Worm (Caenorhabditis elegans): Measurements from ENCODE around the gene nas-16.
"Not testable (repeated sequence)": the region's sequence is repeated elsewhere in the genome, so short reads cannot be mapped to it uniquely, and the experiment has no call there.

The nas-16 gene

ce11 chrV:11395024-11395423, 2.9 kb downstream of the nas-16 start, which contains the start of gene K03B8.4:
Gene K03B8.4 (minus strand): TSS chrV:11395124.
- not testable (repeated sequence) for TF ChIP-seq elt-1 (tag; optimal IDR thresholded peaks at IDR 0.05; ENCODE audit: borderline replicate concordance, insufficient read depth); ces-1 (GFP tag; optimal IDR thresholded peaks at IDR 0.05); sptf-1 (tag; optimal IDR thresholded peaks at IDR 0.05)

ce11 chrV:11396134-11396533, 4.0 kb downstream of the nas-16 start, which contains the start of gene nas-18:
Gene nas-18 (plus strand): TSS chrV:11396434.
- not testable (repeated sequence) for TF ChIP-seq hlh-1 (tag; optimal IDR thresholded peaks at IDR 0.05); bed-3 (GFP tag; optimal IDR thresholded peaks at IDR 0.05); zip-8 (tag; optimal IDR thresholded peaks at IDR 0.05)

- TF ChIP-seq nhr-2 (tag; optimal IDR thresholded peaks at IDR 0.05) (no peak), lin-13 (tag; optimal IDR thresholded peaks at IDR 0.05) (no peak)
Measured at ce11 chrV:11398616-11399015, 6.5 kb downstream of the nas-16 start, which contains the start of gene nas-17. Gene nas-17 (plus strand): TSS chrV:11398916.

- TF ChIP-seq nhr-237 (tag; optimal IDR thresholded peaks at IDR 0.05) (no peak), cnd-1 (tag; optimal IDR thresholded peaks at IDR 0.05) (no peak), blmp-1 (tag; optimal IDR thresholded peaks at IDR 0.05) (no peak), bed-3 (GFP tag; optimal IDR thresholded peaks at IDR 0.05) (no peak), M03D4.4 (tag; optimal IDR thresholded peaks at IDR 0.05) (no peak), ces-1 (GFP tag; optimal IDR thresholded peaks at IDR 0.05) (no peak), pha-4 (tag; optimal IDR thresholded peaks at IDR 0.05) (no peak), mep-1 (tag; optimal IDR thresholded peaks at IDR 0.05) (no peak), nhr-2 (tag; optimal IDR thresholded peaks at IDR 0.05) (no peak)
Measured at ce11 chrV:11402610-11403009, 10.5 kb downstream of the nas-16 start, which contains the start of gene nas-19. Gene nas-19 (minus strand): TSS chrV:11402710.

- TF ChIP-seq nhr-2 (tag; optimal IDR thresholded peaks at IDR 0.05) (no peak), sem-2 (GFP tag; optimal IDR thresholded peaks at IDR 0.05) (no peak), lsy-2 (tag; optimal IDR thresholded peaks at IDR 0.05) (no peak), ces-1 (GFP tag; optimal IDR thresholded peaks at IDR 0.05) (no peak), unc-39 (tag; optimal IDR thresholded peaks at IDR 0.05) (no peak), nhr-237 (tag; optimal IDR thresholded peaks at IDR 0.05) (no peak), nhr-12 (tag; optimal IDR thresholded peaks at IDR 0.05) (no peak), ceh-39 (tag; optimal IDR thresholded peaks at IDR 0.05) (no peak), M03D4.4 (tag; optimal IDR thresholded peaks at IDR 0.05) (no peak), pha-4 (tag; optimal IDR thresholded peaks at IDR 0.05) (no peak), tbx-8 (GFP tag; optimal IDR thresholded peaks at IDR 0.05) (no peak), nhr-28 (tag; optimal IDR thresholded peaks at IDR 0.05) (no peak), zip-8 (tag; optimal IDR thresholded peaks at IDR 0.05) (no peak), drap-1 (GFP tag; optimal IDR thresholded peaks at IDR 0.05) (no peak)
Measured at ce11 chrV:11403059-11403458, 10.9 kb downstream of the nas-16 start.

- no peak for TF ChIP-seq tbx-8 (GFP tag; optimal IDR thresholded peaks at IDR 0.05)
- TF ChIP-seq nhr-76 (tag; optimal IDR thresholded peaks at IDR 0.05): no peak
- no peak for TF ChIP-seq drap-1 (GFP tag; optimal IDR thresholded peaks at IDR 0.05)
- TF ChIP-seq flh-1 (GFP tag; optimal IDR thresholded peaks at IDR 0.05): no peak
Measured at ce11 chrV:11403702-11404101, 11.6 kb downstream of the nas-16 start.

ce11 chrV:11407251-11407650, 15.1 kb downstream of the nas-16 start, which contains the start of gene K03B8.6:
Gene K03B8.6 (plus strand): TSS chrV:11407584.
- TF ChIP-seq nhr-28 (tag; optimal IDR thresholded peaks at IDR 0.05) (no peak), unc-120 (tag; optimal IDR thresholded peaks at IDR 0.05; ENCODE audit: poor library complexity, severe bottlenecking) (no peak), elt-3 (tag; optimal IDR thresholded peaks at IDR 0.05) (no peak), lin-32 (GFP tag; optimal IDR thresholded peaks at IDR 0.05) (no peak), unc-62 (GFP tag; optimal IDR thresholded peaks at IDR 0.05) (no peak), hlh-1 (tag; optimal IDR thresholded peaks at IDR 0.05) (no peak), ceh-83 (GFP tag; optimal IDR thresholded peaks at IDR 0.05) (no peak), nhr-237 (tag; optimal IDR thresholded peaks at IDR 0.05) (no peak)
